Worm (Caenorhabditis elegans) whole organism, midembryonic: ENCODE measurements around the gene F08G12.3.

Source experiments
- cog-1 ChIP-seq: sonication (generic microtip); optimal IDR thresholded peaks from 2 replicates; lab custom pipeline; 2016; ENCODE audit warnings: missing genetic modification characterization, missing compliant biosample characterization
- klf-2 ChIP-seq: fragments of 200-800 bp; sonication (Bioruptor generic); conservative IDR thresholded peaks from 2 replicates; pipeline ENCODE4 v1.3.6; 2022; ENCODE audit warnings: missing genetic modification reagents, missing genetic modification characterization, missing compliant biosample characterization
- med-1 ChIP-seq: sonication (generic microtip); optimal IDR thresholded peaks from 2 replicates; lab custom pipeline; 2017; ENCODE audit warnings: missing genetic modification characterization, mild to moderate bottlenecking, missing compliant biosample characterization, antibody characterized with exemption, missing genetic modification reagents; ENCODE audit not compliant: insufficient read depth
- tab-1 ChIP-seq: fragments of 200-800 bp; sonication (Bioruptor generic); IDR thresholded peaks from 2 replicates; pipeline ENCODE4 v1.3.6; 2022; ENCODE audit warnings: missing genetic modification characterization, missing compliant biosample characterization
- ztf-29 ChIP-seq: fragments of 200-800 bp; sonication (Bioruptor generic); IDR thresholded peaks from 2 replicates; pipeline ENCODE4 v1.3.6; 2022; ENCODE audit warnings: missing genetic modification reagents, missing genetic modification characterization, missing compliant biosample characterization

DNA sequence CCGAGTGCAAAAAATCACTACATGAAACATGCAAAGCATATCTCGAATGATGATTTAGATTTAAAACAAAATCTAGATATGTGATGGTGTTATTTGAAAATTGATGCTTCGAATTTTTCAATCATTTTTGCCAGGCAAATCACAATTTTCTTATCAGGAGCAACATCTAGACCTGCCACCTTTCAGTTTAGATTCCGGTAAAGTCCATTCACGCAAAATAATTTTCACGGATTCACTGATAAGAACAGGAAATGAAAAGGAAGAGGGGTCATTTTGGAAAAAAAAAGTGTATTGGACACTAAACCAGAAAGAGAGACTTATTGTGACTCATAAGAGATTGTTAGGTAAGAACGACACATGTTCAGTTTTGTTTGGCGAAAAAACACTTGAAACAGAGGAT is 48.1 kb upstream of the F08G12.3 start:
- no peak for TF ChIP-seq ztf-29 (GFP tag; lab: Robert Waterston, UW)
- TF ChIP-seq klf-2 = no peak
- no peak for TF ChIP-seq tab-1 (GFP tag; lab: Robert Waterston, UW)
- TF ChIP-seq med-1 (GFP tag; lab: Kevin White, UChicago) = no peak
- no peak for TF ChIP-seq cog-1 (tag; lab: Kevin White, UChicago)
